Worm (Caenorhabditis elegans) whole organism, L1 larva: ENCODE measurements around the gene hgrs-1.

Experiments
- Y116A8C.19 ChIP-seq: sonication (generic microtip); optimal IDR thresholded peaks from 2 replicates; lab custom pipeline; 2016; ENCODE audit warnings: missing compliant biosample characterization, missing genetic modification characterization, borderline replicate concordance
- ama-1 ChIP-seq: fragments of 150-350 bp; optimal IDR thresholded peaks from 2 replicates; lab custom pipeline; 2014
- fos-1 ChIP-seq: fragments of 150-350 bp; optimal IDR thresholded peaks from 2 replicates; lab custom pipeline; 2014; ENCODE audit warnings: missing biosample characterization, missing genetic modification characterization
- lin-35 ChIP-seq, 2 experiments: fragments of 150-350 bp; optimal IDR thresholded peaks; 2 replicates each; lab custom pipeline; 2014; ENCODE audit warnings: missing biosample characterization in 2 of 2, missing genetic modification characterization in 2 of 2, missing genetic modification reagents in 2 of 2
- mep-1 ChIP-seq: fragments of 150-350 bp; optimal IDR thresholded peaks from 2 replicates; lab custom pipeline; 2014; ENCODE audit warnings: missing biosample characterization, missing genetic modification characterization
- nhr-12 ChIP-seq: sonication (generic microtip); optimal IDR thresholded peaks from 2 replicates; lab custom pipeline; 2017; ENCODE audit warnings: missing biosample characterization, missing genetic modification characterization
- nhr-237 ChIP-seq: fragments of 150-350 bp; optimal IDR thresholded peaks from 2 replicates; lab custom pipeline; 2014; ENCODE audit warnings: missing biosample characterization, missing genetic modification characterization
- nhr-28 ChIP-seq: fragments of 150-350 bp; optimal IDR thresholded peaks from 2 replicates; lab custom pipeline; 2014; ENCODE audit warnings: missing biosample characterization, missing genetic modification characterization
- pax-3 ChIP-seq: fragments of 200-800 bp; sonication (Bioruptor generic); optimal IDR thresholded peaks from 2 replicates; lab custom pipeline; 2018; ENCODE audit warnings: mild to moderate bottlenecking, missing genetic modification characterization, moderate library complexity, missing compliant biosample characterization
- skn-1 ChIP-seq: fragments of 150-350 bp; optimal IDR thresholded peaks from 2 replicates; lab custom pipeline; 2014; ENCODE audit warnings: missing biosample characterization, missing genetic modification characterization
- sup-37 ChIP-seq: fragments of 200-800 bp; sonication (Bioruptor generic); optimal IDR thresholded peaks from 2 replicates; lab custom pipeline; 2018; ENCODE audit warnings: mild to moderate bottlenecking, missing genetic modification characterization, missing compliant biosample characterization
- unc-30 ChIP-seq: sonication (generic microtip); optimal IDR thresholded peaks from 2 replicates; lab custom pipeline; 2017; ENCODE audit warnings: missing biosample characterization, missing genetic modification characterization
- unc-62 ChIP-seq: fragments of 150-350 bp; optimal IDR thresholded peaks from 2 replicates; lab custom pipeline; 2014; ENCODE audit warnings: missing biosample characterization, missing genetic modification reagents, missing genetic modification characterization
- zip-4 ChIP-seq: fragments of 200-800 bp; sonication (Bioruptor generic); optimal IDR thresholded peaks from 2 replicates; lab custom pipeline; 2018; ENCODE audit warnings: mild to moderate bottlenecking, missing genetic modification characterization, moderate library complexity, missing compliant biosample characterization

DNA sequence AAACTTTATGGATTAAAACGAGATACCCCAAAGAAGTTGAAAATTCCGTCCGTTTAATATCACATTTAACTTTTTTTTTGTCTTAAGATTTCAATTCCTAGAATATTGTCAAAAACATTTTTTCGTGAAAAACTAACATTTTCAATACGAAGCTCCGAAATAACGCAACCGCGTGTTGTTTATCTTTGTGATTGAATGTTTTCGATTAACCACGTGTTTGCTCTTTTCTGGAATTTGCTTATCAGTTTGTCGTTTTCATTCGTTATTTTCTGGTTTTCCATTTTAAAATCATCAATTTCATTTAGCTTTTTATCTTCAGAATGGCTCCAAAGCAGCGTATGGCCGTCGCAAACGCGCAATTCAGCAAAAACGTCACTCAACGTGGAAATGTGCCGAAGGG lies 19.5 kb upstream of the hgrs-1 start, which contains the start of gene serp-1.2:
- no peak for TF ChIP-seq fos-1
- no peak for TF ChIP-seq unc-62 (GFP tag; lab: Kevin White, UChicago)
- TF ChIP-seq nhr-28 (tag; lab: Kevin White, UChicago): no peak
- TF ChIP-seq Y116A8C.19 (tag; lab: Kevin White, UChicago): no peak
- TF ChIP-seq nhr-12: no peak
- no peak for TF ChIP-seq pax-3 (tag; lab: Kevin White, UChicago)
- no peak for TF ChIP-seq unc-30 (tag; lab: Kevin White, UChicago)
- TF ChIP-seq lin-35 (GFP tag; optimal IDR thresholded peaks at IDR 0.05; lab: Kevin White, UChicago): peak in 1 of 2 experiments; percentile 31
- TF ChIP-seq nhr-237 (tag; lab: Kevin White, UChicago): no peak
- TF ChIP-seq mep-1: peak; percentile 14
- no peak for TF ChIP-seq zip-4
- TF ChIP-seq sup-37 (GFP tag; lab: Kevin White, UChicago): no peak
- TF ChIP-seq ama-1 (lab: Kevin White, UChicago): no peak
- no peak for TF ChIP-seq skn-1 (tag; lab: Kevin White, UChicago)
